Worm (Caenorhabditis elegans) whole organism, dauer: ENCODE data around the gene srw-97.

Experiments
- unc-62 ChIP-seq: sonication (generic microtip); optimal IDR thresholded peaks from 2 replicates; lab custom pipeline; 2017; ENCODE audit warnings: missing biosample characterization, missing genetic modification reagents, missing genetic modification characterization

srw-97 gene

ce11 chrII:1668913-1669312 lies at the start of gene srw-97:
Gene srw-97 (minus strand): TSS chrII:1669013.
- no peak for TF ChIP-seq unc-62 (GFP tag; lab: Kevin White, UChicago)

- TF ChIP-seq unc-62 (GFP tag; lab: Kevin White, UChicago), result no peak
Observed at ce11 chrII:1714772-1715353, 46.0 kb upstream of the srw-97 start, which contains the start of gene btb-6. Gene btb-6 (plus strand): TSS chrII:1715303.

ce11 chrII:1712938-1713337 lies 44.1 kb upstream of the srw-97 start, which contains the start of gene btb-7:
Gene btb-7 (plus strand): TSS chrII:1713238.
- TF ChIP-seq unc-62 (GFP tag; lab: Kevin White, UChicago), result no peak

DNA sequence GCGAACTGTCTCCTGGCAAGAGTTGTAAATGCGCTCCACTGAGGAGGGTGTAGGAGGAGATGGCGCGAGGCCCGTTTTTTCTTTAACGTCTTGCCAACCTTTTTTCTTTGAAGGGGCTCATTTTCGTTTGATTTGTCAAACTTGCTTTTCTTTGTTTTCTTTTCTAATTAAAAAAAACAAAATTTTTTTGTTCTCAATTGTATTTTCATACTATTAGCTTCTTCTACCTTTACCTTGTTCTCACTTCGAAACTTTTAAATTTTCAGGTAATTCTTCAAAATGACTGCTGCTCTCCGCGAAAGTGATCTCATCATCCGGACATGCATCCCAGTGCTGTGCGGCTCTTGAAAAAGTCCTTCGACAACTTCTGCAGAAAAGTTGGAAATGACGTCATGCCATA lies 41.1 kb upstream of the srw-97 start, which contains the start of gene fbxa-184:
Gene fbxa-184 (plus strand): TSS at position 301 of the 400 bp plus-strand sequence.
- TF ChIP-seq unc-62 (GFP tag; lab: Kevin White, UChicago), result no peak

DNA sequence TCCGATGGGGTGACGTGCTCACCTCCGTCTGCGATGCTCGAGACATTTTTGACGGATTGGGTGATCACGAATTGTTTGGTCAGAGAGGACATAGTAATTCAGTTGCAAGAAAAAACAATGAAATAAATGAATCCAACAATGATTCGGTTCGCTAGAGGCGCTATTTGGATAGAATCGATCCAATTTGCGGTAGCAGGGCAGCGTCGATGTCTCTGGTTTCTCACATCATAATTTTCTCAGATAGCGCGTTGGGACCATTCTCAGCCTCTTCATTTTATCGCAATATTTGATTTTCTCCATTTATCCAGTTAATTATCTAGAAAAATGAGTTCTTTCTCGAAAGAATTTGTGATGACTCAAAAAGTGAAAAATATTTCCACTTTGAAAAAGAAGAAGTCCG lies 37.6 kb upstream of the srw-97 start, which contains the start of gene sdz-18:
Gene sdz-18 (minus strand): TSS at position 101 of the 400 bp plus-strand sequence.
- TF ChIP-seq unc-62 (GFP tag; lab: Kevin White, UChicago), result no peak

DNA sequence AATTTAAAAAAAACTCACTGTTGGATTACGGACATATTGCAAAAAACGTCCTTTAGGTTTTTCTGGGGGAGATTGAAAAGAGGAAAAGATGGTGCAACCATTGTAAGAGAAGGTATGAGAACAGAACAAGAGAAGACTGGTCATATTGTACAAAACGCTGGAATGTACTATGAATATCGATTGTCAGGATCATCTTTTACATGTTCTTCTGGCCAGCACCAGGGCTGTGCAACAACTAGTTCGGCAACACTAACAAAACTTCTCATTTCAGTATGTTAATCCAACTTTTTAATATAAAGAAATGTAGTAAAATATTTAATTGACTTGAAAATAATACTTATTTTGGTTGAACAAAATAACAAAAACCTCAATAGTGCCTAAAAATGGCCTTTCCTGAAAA lies 34.5 kb upstream of the srw-97 start, which contains the start of gene fbxb-47:
Gene fbxb-47 (minus strand): TSS at position 101 of the 400 bp plus-strand sequence.
- TF ChIP-seq unc-62 (GFP tag; lab: Kevin White, UChicago), result no peak

DNA sequence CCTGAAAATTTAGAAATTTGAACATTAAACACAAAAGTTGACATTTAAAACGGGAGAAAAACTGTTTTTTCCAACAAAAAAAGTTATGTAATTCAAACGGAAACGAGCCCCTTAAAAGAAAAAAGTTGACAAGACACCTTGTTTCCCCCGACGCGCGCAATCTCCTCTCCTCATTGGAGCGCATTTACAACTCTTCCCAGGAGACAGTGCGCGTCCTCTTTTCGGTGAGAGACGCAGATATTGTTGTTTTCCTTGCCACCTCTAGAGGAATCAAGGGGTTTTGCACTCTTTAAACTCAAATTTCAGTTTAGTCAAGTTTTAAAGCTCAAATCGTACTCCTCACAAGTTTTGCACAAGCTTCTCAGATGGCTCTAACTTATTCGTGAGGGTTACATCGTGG lies 27.0 kb upstream of the srw-97 start, which contains the start of gene F58E1.13:
Gene F58E1.13 (minus strand): TSS at position 12 of the 400 bp plus-strand sequence.
- TF ChIP-seq unc-62 (GFP tag; lab: Kevin White, UChicago), result no peak

ce11 chrII:1694530-1694929 lies 25.7 kb upstream of the srw-97 start, which contains the start of gene fbxc-26:
Gene fbxc-26 (minus strand): TSS chrII:1694630.
- TF ChIP-seq unc-62 (GFP tag; lab: Kevin White, UChicago), result no peak

DNA sequence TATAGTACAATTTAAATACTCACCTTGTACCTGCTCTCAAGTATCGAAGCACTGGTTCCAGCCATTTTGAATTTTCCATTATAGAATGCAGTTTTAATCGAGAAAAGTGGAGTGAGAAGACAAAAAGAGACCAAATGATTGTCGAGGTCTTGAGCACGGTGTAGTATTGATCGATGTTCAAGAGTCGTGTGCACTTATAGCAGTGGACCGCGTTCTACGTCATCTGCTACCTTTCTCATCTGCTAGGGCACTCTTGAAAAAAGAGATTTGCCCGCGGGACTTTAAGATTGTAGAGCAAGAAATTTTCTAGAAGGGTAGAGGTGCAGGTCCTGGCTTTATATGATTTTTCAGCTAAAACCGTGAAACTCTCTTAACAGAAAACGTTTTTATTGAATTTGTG lies 24.0 kb upstream of the srw-97 start, which contains the start of gene fbxc-21:
Gene fbxc-21 (minus strand): TSS at position 101 of the 400 bp plus-strand sequence.
- TF ChIP-seq unc-62 (GFP tag; lab: Kevin White, UChicago), result no peak

DNA sequence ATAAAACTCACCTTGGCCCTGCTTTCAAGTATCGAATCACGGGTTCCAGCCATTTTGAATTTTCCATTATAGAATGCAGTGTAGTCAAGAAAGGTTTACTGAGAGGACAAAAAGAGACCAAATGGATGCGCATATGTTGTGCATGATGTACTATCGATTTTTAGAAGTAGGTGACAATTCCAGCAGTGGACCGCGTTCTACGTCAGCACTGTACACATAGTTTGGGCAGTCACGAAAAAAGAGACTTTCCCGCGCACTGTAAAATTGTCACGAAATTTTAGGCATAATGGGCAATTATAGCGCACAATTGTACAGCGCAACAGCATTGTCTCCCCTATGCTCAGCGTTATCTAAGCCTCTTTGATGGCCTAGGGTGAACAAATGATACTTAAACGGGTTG lies 22.2 kb upstream of the srw-97 start, which contains the start of gene fbxc-22:
Gene fbxc-22 (minus strand): TSS at position 101 of the 400 bp plus-strand sequence.
- TF ChIP-seq unc-62 (GFP tag; lab: Kevin White, UChicago), result no peak

ce11 chrII:1688813-1689212 lies 20.0 kb upstream of the srw-97 start, which contains the start of the genes fbxb-18 and fbxb-19:
Gene fbxb-18 (minus strand): TSS chrII:1688913.
Gene fbxb-19 (minus strand): TSS chrII:1689181.
- no peak for TF ChIP-seq unc-62 (GFP tag; lab: Kevin White, UChicago)

DNA sequence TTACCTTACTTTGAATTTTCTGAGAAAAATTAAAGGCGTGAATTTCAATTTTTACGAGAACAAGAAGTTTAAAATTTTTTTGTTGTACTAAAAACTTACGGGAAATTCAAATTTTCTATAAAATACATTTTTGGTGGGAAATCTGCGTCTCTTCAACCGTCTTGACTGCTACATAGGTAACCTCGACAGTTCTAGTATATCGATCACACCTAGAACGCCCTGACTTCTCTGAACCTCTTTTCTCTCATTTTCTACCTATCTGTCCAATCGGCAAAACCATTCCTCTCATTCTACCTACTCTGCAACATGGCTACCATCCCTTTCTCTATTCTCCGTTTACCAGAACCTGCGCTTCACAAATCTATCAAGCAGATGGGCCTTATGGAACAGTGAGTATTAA lies 14.9 kb upstream of the srw-97 start, which contains the start of gene fbxb-25:
Gene fbxb-25 (plus strand): TSS at position 301 of the 400 bp plus-strand sequence.
- no peak for TF ChIP-seq unc-62 (GFP tag; lab: Kevin White, UChicago)

ce11 chrII:1682218-1682617 lies 13.4 kb upstream of the srw-97 start, which contains the start of gene fbxb-26:
Gene fbxb-26 (plus strand): TSS chrII:1682518.
- no peak for TF ChIP-seq unc-62 (GFP tag; lab: Kevin White, UChicago)

ce11 chrII:1679081-1679480 lies 10.3 kb upstream of the srw-97 start, which contains the start of gene irld-36:
Gene irld-36 (plus strand): TSS chrII:1679381.
- TF ChIP-seq unc-62 (GFP tag; lab: Kevin White, UChicago), result no peak

- no peak for TF ChIP-seq unc-62 (GFP tag; lab: Kevin White, UChicago)
Observed at ce11 chrII:1676088-1676487, 7.3 kb upstream of the srw-97 start, which contains the start of gene fbxb-17. Gene fbxb-17 (plus strand): TSS chrII:1676388.

- no peak for TF ChIP-seq unc-62 (GFP tag; lab: Kevin White, UChicago)
Observed at ce11 chrII:1672673-1673072, 3.9 kb upstream of the srw-97 start.
